Worm (Caenorhabditis elegans): ENCODE results near the gene nhr-176.

Gene nhr-176

ce11 chrV:16057010-16057463 is 14.1 kb upstream of the nhr-176 start, which contains the start of gene F14H3.5:
TSS of gene F14H3.5 (minus strand) at chrV:16057060.
- TF ChIP-seq attf-6 (GFP tag; IDR thresholded peaks at IDR 0.05): 0 out of 2 replicates have a peak, but pooled peaks have one; percentile 7
- TF ChIP-seq efl-1 (GFP tag; optimal IDR thresholded peaks at IDR 0.05): peak; percentile 69
- 0 out of 2 replicates have a peak, but pooled peaks have one; percentile 54 for TF ChIP-seq hsf-1 (GFP tag; IDR thresholded peaks at IDR 0.05)
- no peak for TF ChIP-seq rec-8 (tag; optimal IDR thresholded peaks at IDR 0.05)
- TF ChIP-seq cebp-1 (GFP tag; IDR thresholded peaks at IDR 0.05): no peak
- TF ChIP-seq cebp-1 (tag; optimal IDR thresholded peaks at IDR 0.05): no peak
- TF ChIP-seq dpl-1 (GFP tag; optimal IDR thresholded peaks at IDR 0.05): peak; percentile 46
- TF ChIP-seq ztf-3 (GFP tag; optimal IDR thresholded peaks at IDR 0.05): no peak
- TF ChIP-seq madf-8 (GFP tag; conservative IDR thresholded peaks at IDR 0.05): 0 out of 2 replicates have a peak, but pooled peaks have one; percentile 26
- TF ChIP-seq snpc-3.4 (tag; optimal IDR thresholded peaks at IDR 0.05): peak; percentile 38
- no peak for TF ChIP-seq akir-1 (GFP tag; optimal IDR thresholded peaks at IDR 0.05)
- no peak for TF ChIP-seq lin-54 (GFP tag; optimal IDR thresholded peaks at IDR 0.05)
- TF ChIP-seq Y79H2A.3 (GFP tag; conservative IDR thresholded peaks at IDR 0.05): 0 out of 2 replicates have a peak, but pooled peaks have one; percentile 26
- TF ChIP-seq madf-6 (GFP tag; IDR thresholded peaks at IDR 0.05): peak; percentile 71

- TF ChIP-seq madf-6 (GFP tag; IDR thresholded peaks at IDR 0.05): peak; percentile 86
- TF ChIP-seq ceh-100 (GFP tag; IDR thresholded peaks at IDR 0.05): no peak
- TF ChIP-seq Y53F4B.3 (GFP tag; IDR thresholded peaks at IDR 0.05): no peak
- TF ChIP-seq D2030.7 (GFP tag; IDR thresholded peaks at IDR 0.05): peak; percentile 20; the same call in 1 of the 2 replicates
- no peak for TF ChIP-seq nfya-2 (GFP tag; IDR thresholded peaks at IDR 0.05)
- TF ChIP-seq egl-44 (GFP tag; IDR thresholded peaks at IDR 0.05): no peak
- no peak for TF ChIP-seq fkh-3 (tag; optimal IDR thresholded peaks at IDR 0.05)
- no peak for TF ChIP-seq tbp1 (GFP tag; optimal IDR thresholded peaks at IDR 0.05)
- no peak for TF ChIP-seq tlf-1 (GFP tag; optimal IDR thresholded peaks at IDR 0.05)
- no peak for TF ChIP-seq B0336.3 (GFP tag; IDR thresholded peaks at IDR 0.05)
- peak; percentile 44 for TF ChIP-seq xnd-1 (tag; optimal IDR thresholded peaks at IDR 0.05)
- TF ChIP-seq repo-1 (tag; optimal IDR thresholded peaks at IDR 0.05): no peak
- TF ChIP-seq nhr-120 (GFP tag; IDR thresholded peaks at IDR 0.05): no peak
- TF ChIP-seq akir-1 (GFP tag; optimal IDR thresholded peaks at IDR 0.05): no peak
- no peak for TF ChIP-seq nfyb-1 (GFP tag; IDR thresholded peaks at IDR 0.05)
- TF ChIP-seq dpl-1 (GFP tag; optimal IDR thresholded peaks at IDR 0.05): peak; percentile 69
- TF ChIP-seq efl-1 (GFP tag; optimal IDR thresholded peaks at IDR 0.05): peak; percentile 86
- peak; percentile 75 for TF ChIP-seq madf-8 (GFP tag; conservative IDR thresholded peaks at IDR 0.05)
These were observed 12.3 kb upstream of the nhr-176 start, which contains the start of gene F14H3.6 for ce11 chrV:16058872-16059271. TSS of gene F14H3.6 (minus strand) at chrV:16058893.

ce11 chrV:16060135-16060534 is 11.0 kb upstream of the nhr-176 start, which contains the start of gene F14H3.15:
TSS of gene F14H3.15 (minus strand) at chrV:16060235.
- TF ChIP-seq nhr-27 (tag; optimal IDR thresholded peaks at IDR 0.05) (no peak), ccch-3 (GFP tag; optimal IDR thresholded peaks at IDR 0.05) (no peak), pbrm-1 (GFP tag; IDR thresholded peaks at IDR 0.05) (no peak), Y95B8A.8 (GFP tag; IDR thresholded peaks at IDR 0.05) (no peak), rpc-1 (optimal IDR thresholded peaks at IDR 0.05) (no peak), rpc-1 (tag; optimal IDR thresholded peaks at IDR 0.05) (no peak), nfya-2 (GFP tag; IDR thresholded peaks at IDR 0.05) (no peak), pha-4 (tag; optimal IDR thresholded peaks at IDR 0.05) (no peak), F33H1.4 (GFP tag; IDR thresholded peaks at IDR 0.05) (no peak), lin-54 (GFP tag; optimal IDR thresholded peaks at IDR 0.05) (no peak)

Measured in whole organism, young adult.